Worm (Caenorhabditis elegans): ENCODE results near the gene ceh-38.

ceh-38 gene

DNA sequence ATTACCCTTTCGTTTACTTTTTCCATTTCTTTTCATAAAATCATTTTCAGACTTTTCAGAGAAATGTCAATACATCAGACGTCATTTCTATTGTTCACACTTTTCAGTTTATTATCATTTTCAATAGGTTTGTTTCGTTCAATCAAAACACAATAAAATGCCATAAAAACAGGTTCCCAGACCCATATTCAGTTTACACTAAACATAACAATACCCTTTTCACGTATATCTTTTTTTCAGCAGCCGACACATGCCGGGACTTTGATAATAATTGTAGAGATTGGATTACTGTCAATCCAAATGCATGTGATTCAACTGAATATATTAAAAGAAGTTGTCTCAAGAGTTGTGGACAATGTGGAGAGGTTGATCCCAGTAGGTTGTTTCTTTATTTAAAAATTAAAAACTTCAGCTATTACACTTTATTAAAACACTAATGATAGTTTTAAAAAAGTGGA, 38.5 kb downstream of the ceh-38 start, which contains the start of gene C15F1.1:
TSS of gene C15F1.1 (plus strand) at position 51 of the 458 bp plus-strand sequence.
- no peak for TF ChIP-seq lsy-2 (tag; optimal IDR thresholded peaks at IDR 0.05)
- no peak for TF ChIP-seq nhr-237 (tag; optimal IDR thresholded peaks at IDR 0.05)
- TF ChIP-seq attf-4 (tag; optimal IDR thresholded peaks at IDR 0.05): no peak
- no peak for TF ChIP-seq lim-7 (GFP tag; IDR thresholded peaks at IDR 0.05)
- TF ChIP-seq mes-2 (tag; optimal IDR thresholded peaks at IDR 0.05; ENCODE audit: poor library complexity, severe bottlenecking): no peak
- TF ChIP-seq snpc-1.2 (GFP tag; IDR thresholded peaks at IDR 0.05): no peak
- TF ChIP-seq dmd-9 (GFP tag; IDR thresholded peaks at IDR 0.05): no peak
- no peak for TF ChIP-seq Y48G9A.11 (GFP tag; IDR thresholded peaks at IDR 0.05)
- TF ChIP-seq daf-19 (GFP tag; conservative IDR thresholded peaks at IDR 0.05): no peak
- no peak for TF ChIP-seq nhr-42 (GFP tag; IDR thresholded peaks at IDR 0.05)
- no peak for TF ChIP-seq F10B5.3 (tag; optimal IDR thresholded peaks at IDR 0.05)
- TF ChIP-seq jun-1 (tag; optimal IDR thresholded peaks at IDR 0.05): no peak
- TF ChIP-seq mxl-2 (GFP tag; conservative IDR thresholded peaks at IDR 0.05): no peak
- no peak for TF ChIP-seq vab-7 (GFP tag; IDR thresholded peaks at IDR 0.05)
- TF ChIP-seq zag-1 (tag; optimal IDR thresholded peaks at IDR 0.05): no peak
- TF ChIP-seq egl-27 (tag; optimal IDR thresholded peaks at IDR 0.05): no peak
- no peak for TF ChIP-seq daf-16 (GFP tag; optimal IDR thresholded peaks at IDR 0.05)
- no peak for TF ChIP-seq daf-16 (tag; optimal IDR thresholded peaks at IDR 0.05)
- no peak for TF ChIP-seq ceh-28 (tag; optimal IDR thresholded peaks at IDR 0.05)
- no peak for TF ChIP-seq php-3 (GFP tag; IDR thresholded peaks at IDR 0.05)
- no peak for TF ChIP-seq spr-3 (GFP tag; optimal IDR thresholded peaks at IDR 0.05)

DNA sequence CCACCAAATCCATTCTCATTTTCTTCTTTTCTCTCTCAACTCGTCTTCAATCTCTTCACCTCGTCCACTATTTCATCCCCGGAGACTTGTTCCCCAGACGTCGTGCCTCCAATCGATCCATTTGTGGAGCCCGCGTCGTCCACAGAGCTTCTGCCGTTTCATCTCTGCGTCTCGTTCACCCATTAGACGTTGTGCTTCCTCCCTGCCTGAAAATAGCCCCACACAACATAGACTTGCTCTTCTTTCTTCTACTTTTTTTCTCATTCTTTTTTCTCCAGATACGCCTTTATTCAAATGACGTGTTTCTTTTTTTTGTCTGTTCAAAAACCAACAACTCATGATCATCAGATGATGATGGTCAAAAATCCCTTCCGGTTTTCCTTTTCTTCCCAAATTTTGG, 41.6 kb downstream of the ceh-38 start:
- TF ChIP-seq ceh-82 (tag; optimal IDR thresholded peaks at IDR 0.05): no peak
- TF ChIP-seq attf-4 (tag; optimal IDR thresholded peaks at IDR 0.05): no peak
- TF ChIP-seq nhr-6 (tag; optimal IDR thresholded peaks at IDR 0.05): no peak
- peak in 1 of 2 experiments; percentile 33 for TF ChIP-seq hif-1 (tag; optimal IDR thresholded peaks at IDR 0.05)
- no peak for TF ChIP-seq R02D3.7 (tag; optimal IDR thresholded peaks at IDR 0.05)
- TF ChIP-seq hlh-11 (tag; optimal IDR thresholded peaks at IDR 0.05): peak; percentile 33
- TF ChIP-seq unc-39 (tag; optimal IDR thresholded peaks at IDR 0.05): no peak
- TF ChIP-seq nhr-237 (tag; optimal IDR thresholded peaks at IDR 0.05): no peak
- TF ChIP-seq daf-8 (GFP tag; IDR thresholded peaks at IDR 0.05): no peak
- TF ChIP-seq F49E8.2 (tag; optimal IDR thresholded peaks at IDR 0.05; ENCODE audit: borderline replicate concordance): no peak
- no peak for TF ChIP-seq ztf-11 (tag; optimal IDR thresholded peaks at IDR 0.05)
- peak; percentile 28; the same call in 1 of the 2 replicates for TF ChIP-seq vab-7 (GFP tag; IDR thresholded peaks at IDR 0.05)
- TF ChIP-seq ceh-28 (tag; optimal IDR thresholded peaks at IDR 0.05): peak; percentile 50
- peak; percentile 57; the same call in 1 of the 2 replicates for TF ChIP-seq ctbp-1 (GFP tag; IDR thresholded peaks at IDR 0.05)
- TF ChIP-seq nhr-10 (tag; optimal IDR thresholded peaks at IDR 0.05): no peak
- no peak for TF ChIP-seq nhr-25 (tag; optimal IDR thresholded peaks at IDR 0.05; ENCODE audit: borderline replicate concordance, insufficient read depth)
- TF ChIP-seq ztf-7 (tag; optimal IDR thresholded peaks at IDR 0.05): no peak
- no peak for TF ChIP-seq ZK546.5 (tag; optimal IDR thresholded peaks at IDR 0.05)
- no peak for TF ChIP-seq ama-1 (optimal IDR thresholded peaks at IDR 0.05)
- no peak for TF ChIP-seq duxl-1 (tag; optimal IDR thresholded peaks at IDR 0.05; ENCODE audit: poor library complexity)
- no peak for TF ChIP-seq sdz-12 (GFP tag; optimal IDR thresholded peaks at IDR 0.05)
- TF ChIP-seq madf-5 (GFP tag; IDR thresholded peaks at IDR 0.05): no peak
- TF ChIP-seq dmd-9 (GFP tag; IDR thresholded peaks at IDR 0.05): no peak
- TF ChIP-seq Y75B8A.6 (GFP tag; IDR thresholded peaks at IDR 0.05): no peak
- no peak for TF ChIP-seq Y105C5A.15 (GFP tag; IDR thresholded peaks at IDR 0.05)
- TF ChIP-seq T26A8.4 (GFP tag; IDR thresholded peaks at IDR 0.05): no peak
- TF ChIP-seq Y48G9A.11 (GFP tag; IDR thresholded peaks at IDR 0.05): no peak
- no peak for TF ChIP-seq lim-7 (GFP tag; IDR thresholded peaks at IDR 0.05)
- TF ChIP-seq egl-27 (tag; optimal IDR thresholded peaks at IDR 0.05): no peak
- TF ChIP-seq fos-1 (tag; optimal IDR thresholded peaks at IDR 0.05): no peak
- peak; percentile 59 for TF ChIP-seq hlh-30 (tag; optimal IDR thresholded peaks at IDR 0.05; ENCODE audit: insufficient read depth)
- TF ChIP-seq nhr-111 (GFP tag; optimal IDR thresholded peaks at IDR 0.05): no peak
- TF ChIP-seq gei-8 (GFP tag; optimal IDR thresholded peaks at IDR 0.05): no peak
- TF ChIP-seq dmd-6 (GFP tag; IDR thresholded peaks at IDR 0.05): peak; percentile 44
- no peak for TF ChIP-seq nhr-28 (tag; optimal IDR thresholded peaks at IDR 0.05)
- TF ChIP-seq madf-9 (GFP tag; conservative IDR thresholded peaks at IDR 0.05): no peak
- TF ChIP-seq ces-1 (GFP tag; optimal IDR thresholded peaks at IDR 0.05): no peak

All from whole organism, L4 larva.